Worm (Caenorhabditis elegans): Measurements from ENCODE around the gene C25H3.7.

Gene C25H3.7

DNA sequence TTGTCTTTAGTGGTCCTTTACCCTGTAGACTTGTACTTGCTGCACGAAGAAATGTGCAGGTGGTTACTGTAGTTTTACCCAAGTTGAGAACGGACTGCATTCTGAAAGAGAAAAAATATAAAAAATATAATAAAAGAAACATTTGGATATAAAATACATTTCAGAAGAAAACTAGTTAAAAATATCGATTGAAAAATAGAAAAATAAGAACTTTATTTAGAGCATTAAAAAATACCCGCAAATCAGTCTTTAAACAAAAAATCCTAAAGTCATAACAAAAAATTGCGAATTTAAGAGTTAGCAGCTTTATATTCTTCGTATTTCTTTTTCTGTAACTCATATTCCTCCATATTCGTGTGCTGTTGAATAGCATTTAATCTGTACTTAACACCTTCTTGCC is at the start of gene C25H3.7:
Gene C25H3.7, minus strand, starts transcription at position 101 of the 400 bp plus-strand sequence.
- TF ChIP-seq mep-1 (tag; optimal IDR thresholded peaks at IDR 0.05) (no peak), elt-1 (tag; optimal IDR thresholded peaks at IDR 0.05; ENCODE audit: borderline replicate concordance, insufficient read depth) (no peak), cnd-1 (tag; optimal IDR thresholded peaks at IDR 0.05) (no peak), snpc-4 (tag; optimal IDR thresholded peaks at IDR 0.05) (no peak), ztf-11 (tag; optimal IDR thresholded peaks at IDR 0.05) (no peak), tbx-8 (GFP tag; optimal IDR thresholded peaks at IDR 0.05) (no peak), lsy-2 (tag; optimal IDR thresholded peaks at IDR 0.05) (no peak), lin-13 (tag; optimal IDR thresholded peaks at IDR 0.05) (no peak), nhr-12 (tag; optimal IDR thresholded peaks at IDR 0.05) (no peak)

DNA sequence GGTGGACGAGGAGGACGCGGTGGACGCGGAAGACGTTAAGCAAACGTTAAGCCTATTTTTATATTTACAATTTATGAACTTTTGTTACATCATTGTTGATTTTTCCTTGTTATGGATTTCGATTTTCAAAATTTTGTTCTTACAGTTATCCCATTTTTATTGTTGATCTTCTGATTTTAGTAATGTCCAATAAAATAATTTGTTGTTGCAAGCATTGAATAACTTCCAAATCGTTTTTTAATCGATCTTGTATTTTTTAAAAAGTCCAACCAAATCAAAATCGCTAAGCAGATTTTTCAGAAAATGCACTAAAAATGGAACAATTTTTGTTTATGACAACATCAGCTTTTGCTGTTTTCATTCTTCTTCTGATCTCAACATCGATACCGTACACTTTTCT is 49.1 kb upstream of the C25H3.7 start, which contains the start of gene zipt-3:
Gene zipt-3, plus strand, starts transcription at position 301 of the 400 bp plus-strand sequence.
- TF ChIP-seq mep-1 (tag; optimal IDR thresholded peaks at IDR 0.05), result no peak
- TF ChIP-seq unc-62 (GFP tag; optimal IDR thresholded peaks at IDR 0.05), result no peak
- TF ChIP-seq mls-2 (tag; optimal IDR thresholded peaks at IDR 0.05), result no peak
- no peak for TF ChIP-seq blmp-1 (tag; optimal IDR thresholded peaks at IDR 0.05)
- TF ChIP-seq flh-1 (GFP tag; optimal IDR thresholded peaks at IDR 0.05), result no peak
- TF ChIP-seq unc-120 (tag; optimal IDR thresholded peaks at IDR 0.05; ENCODE audit: poor library complexity, severe bottlenecking), result no peak
- no peak for TF ChIP-seq sptf-1 (tag; optimal IDR thresholded peaks at IDR 0.05)
- TF ChIP-seq ceh-43 (GFP tag; optimal IDR thresholded peaks at IDR 0.05), result no peak
- no peak for TF ChIP-seq ces-1 (GFP tag; optimal IDR thresholded peaks at IDR 0.05)
- no peak for TF ChIP-seq nhr-237 (tag; optimal IDR thresholded peaks at IDR 0.05)
- TF ChIP-seq lin-32 (GFP tag; optimal IDR thresholded peaks at IDR 0.05), result no peak
- TF ChIP-seq elt-3 (tag; optimal IDR thresholded peaks at IDR 0.05), result no peak
- no peak for TF ChIP-seq ztf-11 (tag; optimal IDR thresholded peaks at IDR 0.05)

ce11 chrII:5715745-5716357 is 47.1 kb upstream of the C25H3.7 start, which contains the start of the genes C18A3.10 and C18A3.3:
C18A3.10 (minus strand) TSS chrII:5715845.
C18A3.3 (plus strand) TSS chrII:5716307.
- no peak for TF ChIP-seq zip-8 (tag; optimal IDR thresholded peaks at IDR 0.05)

- TF ChIP-seq ham-2 (GFP tag; optimal IDR thresholded peaks at IDR 0.05) (no peak), elt-1 (tag; optimal IDR thresholded peaks at IDR 0.05; ENCODE audit: borderline replicate concordance, insufficient read depth) (no peak), elt-3 (tag; optimal IDR thresholded peaks at IDR 0.05) (no peak), nhr-76 (tag; optimal IDR thresholded peaks at IDR 0.05) (no peak), ceh-43 (GFP tag; optimal IDR thresholded peaks at IDR 0.05) (no peak), M03D4.4 (tag; optimal IDR thresholded peaks at IDR 0.05) (peak; percentile 7), unc-39 (tag; optimal IDR thresholded peaks at IDR 0.05) (no peak), unc-62 (GFP tag; optimal IDR thresholded peaks at IDR 0.05) (no peak), ces-1 (GFP tag; optimal IDR thresholded peaks at IDR 0.05) (no peak), nhr-237 (tag; optimal IDR thresholded peaks at IDR 0.05) (peak; percentile 49), tbx-8 (GFP tag; optimal IDR thresholded peaks at IDR 0.05) (no peak), pha-4 (tag; optimal IDR thresholded peaks at IDR 0.05) (peak; percentile 45), mab-5 (tag; optimal IDR thresholded peaks at IDR 0.05) (no peak), zip-8 (tag; optimal IDR thresholded peaks at IDR 0.05) (no peak), mls-2 (tag; optimal IDR thresholded peaks at IDR 0.05) (peak; percentile 57), ceh-39 (tag; optimal IDR thresholded peaks at IDR 0.05) (peak; percentile 47), hlh-1 (tag; optimal IDR thresholded peaks at IDR 0.05) (peak; percentile 46), nhr-28 (tag; optimal IDR thresholded peaks at IDR 0.05) (no peak), mep-1 (tag; optimal IDR thresholded peaks at IDR 0.05) (peak; percentile 77), lsy-2 (tag; optimal IDR thresholded peaks at IDR 0.05) (peak; percentile 74), snpc-4 (tag; optimal IDR thresholded peaks at IDR 0.05) (no peak), ztf-11 (tag; optimal IDR thresholded peaks at IDR 0.05) (no peak), lin-13 (tag; optimal IDR thresholded peaks at IDR 0.05) (peak; percentile 53), sptf-1 (tag; optimal IDR thresholded peaks at IDR 0.05) (peak; percentile 35)
These were observed 46.1 kb upstream of the C25H3.7 start, which contains the start of the genes tiar-1 and lelo-4 for ce11 chrII:5714807-5715206. tiar-1 (minus strand) TSS chrII:5714823. lelo-4 (plus strand) TSS chrII:5714924.

ce11 chrII:5712126-5712525 is 43.4 kb upstream of the C25H3.7 start:
- no peak for TF ChIP-seq lsy-2 (tag; optimal IDR thresholded peaks at IDR 0.05)
- peak; percentile 23 for TF ChIP-seq elt-3 (tag; optimal IDR thresholded peaks at IDR 0.05)
- no peak for TF ChIP-seq pha-4 (tag; optimal IDR thresholded peaks at IDR 0.05)
- TF ChIP-seq flh-1 (GFP tag; optimal IDR thresholded peaks at IDR 0.05), result no peak
- TF ChIP-seq ces-1 (GFP tag; optimal IDR thresholded peaks at IDR 0.05), result no peak
- TF ChIP-seq nhr-2 (tag; optimal IDR thresholded peaks at IDR 0.05), result no peak

All from whole organism, mixed stage, embryonic.